Worm (Caenorhabditis elegans) whole organism, L4/young adult: ENCODE data around the gene M106.2.

Experiments
- dao-5 ChIP-seq: sonication (generic microtip); optimal IDR thresholded peaks from 2 replicates; lab custom pipeline; 2016; ENCODE audit warnings: missing genotype, missing genetic modification characterization, moderate library complexity, missing compliant biosample characterization
- him-1 ChIP-seq: sonication (generic microtip); optimal IDR thresholded peaks from 2 replicates; lab custom pipeline; 2016; ENCODE audit warnings: missing genotype, missing genetic modification reagents, missing genetic modification characterization, missing compliant biosample characterization

- TF ChIP-seq him-1 (no peak), dao-5 (tag; lab: Kevin White, UChicago) (no peak)
Measured at ce11 chrII:10859359-10859758, 9.6 kb upstream of the M106.2 start.
